Worm (Caenorhabditis elegans) whole organism, L1 larva: Measurements from ENCODE around the gene Y22D7AR.6.

ENCODE experiments used
- aly-2 ChIP-seq: fragments of 150-350 bp; optimal IDR thresholded peaks from 2 replicates; lab custom pipeline; 2014; ENCODE audit warnings: missing biosample characterization, missing genetic modification characterization
- blmp-1 ChIP-seq: fragments of 150-350 bp; optimal IDR thresholded peaks from 2 replicates; lab custom pipeline; 2014; ENCODE audit warnings: missing biosample characterization, missing genetic modification characterization
- ceh-63 ChIP-seq: fragments of 200-800 bp; sonication (Bioruptor generic); optimal IDR thresholded peaks from 2 replicates; lab custom pipeline; 2018; ENCODE audit warnings: mild to moderate bottlenecking, missing genetic modification characterization, missing compliant biosample characterization
- ceh-90 ChIP-seq: sonication (generic microtip); optimal IDR thresholded peaks from 2 replicates; lab custom pipeline; 2016; ENCODE audit warnings: missing genetic modification characterization, missing compliant biosample characterization
- dpl-1 ChIP-seq, 3 experiments: fragments of 150-350 bp in 2 of 3; sonication (generic microtip) in 1 of 3; optimal IDR thresholded peaks; 2 replicates each; lab custom pipeline; 2014 to 2017; ENCODE audit warnings: missing biosample characterization in 3 of 3, missing genetic modification characterization in 3 of 3, missing genetic modification reagents in 3 of 3
- efl-1 ChIP-seq, 4 experiments: fragments of 150-350 bp; optimal IDR thresholded peaks in 3 of 4; peaks in 1 of 4; 1 replicate in 1 of 4; 2 replicates in 3 of 4; lab custom pipeline; 2014; ENCODE audit warnings: missing biosample characterization in 2 of 4, missing genetic modification characterization in 2 of 4, missing genetic modification reagents in 2 of 4
- ets-5 ChIP-seq: fragments of 200-800 bp; sonication (Bioruptor generic); IDR thresholded peaks from 2 replicates; pipeline ENCODE4 v1.3.6; 2022; ENCODE audit warnings: missing genetic modification characterization, missing compliant biosample characterization
- fkh-4 ChIP-seq: sonication (generic microtip); optimal IDR thresholded peaks from 2 replicates; lab custom pipeline; 2016; ENCODE audit warnings: missing compliant biosample characterization, missing genetic modification characterization, borderline replicate concordance
- grh-1 ChIP-seq: fragments of 200-800 bp; sonication (Bioruptor generic); IDR thresholded peaks from 2 replicates; pipeline ENCODE4 v1.3.6; 2022; ENCODE audit warnings: missing genetic modification reagents, missing genetic modification characterization, missing compliant biosample characterization
- hlh-17 ChIP-seq: fragments of 200-800 bp; sonication (Bioruptor generic); optimal IDR thresholded peaks from 2 replicates; lab custom pipeline; 2018; ENCODE audit warnings: missing genetic modification characterization, mild to moderate bottlenecking, missing compliant biosample characterization, moderate library complexity, borderline replicate concordance
- hpl-2 ChIP-seq: fragments of 150-350 bp; optimal IDR thresholded peaks from 2 replicates; lab custom pipeline; 2014; ENCODE audit warnings: missing biosample characterization, missing genetic modification reagents, missing genetic modification characterization
- irx-1 ChIP-seq: sonication (generic microtip); optimal IDR thresholded peaks from 2 replicates; lab custom pipeline; 2016; ENCODE audit warnings: missing genetic modification characterization, missing compliant biosample characterization
- isw-1 ChIP-seq: fragments of 200-800 bp; sonication (Bioruptor generic); IDR thresholded peaks from 2 replicates; pipeline ENCODE4 v1.3.6; 2022; ENCODE audit warnings: missing genetic modification characterization, missing compliant biosample characterization
- jun-1 ChIP-seq: fragments of 150-350 bp; optimal IDR thresholded peaks from 2 replicates; lab custom pipeline; 2014; ENCODE audit warnings: missing biosample characterization, missing genetic modification reagents, missing genetic modification characterization
- lin-39 ChIP-seq: fragments of 150-350 bp; optimal IDR thresholded peaks from 2 replicates; lab custom pipeline; 2014; ENCODE audit warnings: missing biosample characterization, missing genetic modification reagents, missing genetic modification characterization
- lir-3 ChIP-seq: sonication (generic microtip); optimal IDR thresholded peaks from 2 replicates; lab custom pipeline; 2016; ENCODE audit warnings: mild to moderate bottlenecking, missing genetic modification characterization, moderate library complexity, missing compliant biosample characterization; ENCODE audit not compliant: poor library complexity
- mab-9 ChIP-seq: fragments of 200-800 bp; sonication (Bioruptor generic); IDR thresholded peaks from 2 replicates; pipeline ENCODE4 v1.3.6; 2022; ENCODE audit warnings: missing genetic modification reagents, missing genetic modification characterization, missing compliant biosample characterization
- mdl-1 ChIP-seq, 2 experiments: fragments of 150-350 bp; optimal IDR thresholded peaks; 2 replicates each; lab custom pipeline; 2014 to 2017; ENCODE audit warnings: missing biosample characterization in 2 of 2, missing genetic modification characterization in 2 of 2, inconsistent platforms in 1 of 2
- mef-2 ChIP-seq: fragments of 150-350 bp; optimal IDR thresholded peaks from 2 replicates; lab custom pipeline; 2014; ENCODE audit warnings: missing biosample characterization, missing genetic modification characterization
- nhr-19 ChIP-seq: fragments of 200-800 bp; sonication (Bioruptor generic); conservative IDR thresholded peaks from 2 replicates; pipeline ENCODE4 v1.3.6; 2022; ENCODE audit warnings: missing genetic modification characterization, missing compliant biosample characterization
- nhr-237 ChIP-seq: fragments of 150-350 bp; optimal IDR thresholded peaks from 2 replicates; lab custom pipeline; 2014; ENCODE audit warnings: missing biosample characterization, missing genetic modification characterization
- nhr-47 ChIP-seq: sonication (generic microtip); optimal IDR thresholded peaks from 2 replicates; lab custom pipeline; 2016; ENCODE audit warnings: mild to moderate bottlenecking, missing genetic modification characterization, moderate library complexity, missing compliant biosample characterization
- nhr-71 ChIP-seq: sonication (generic microtip); optimal IDR thresholded peaks from 2 replicates; lab custom pipeline; 2016; ENCODE audit warnings: mild to moderate bottlenecking, missing genetic modification characterization, moderate library complexity, missing compliant biosample characterization
- nhr-85 ChIP-seq: sonication (generic microtip); peaks from one replicate; lab custom pipeline; 2016; ENCODE audit warnings: missing genetic modification characterization, inconsistent platforms, missing compliant biosample characterization
- pax-3 ChIP-seq: fragments of 200-800 bp; sonication (Bioruptor generic); optimal IDR thresholded peaks from 2 replicates; lab custom pipeline; 2018; ENCODE audit warnings: mild to moderate bottlenecking, missing genetic modification characterization, moderate library complexity, missing compliant biosample characterization
- rnt-1 ChIP-seq: sonication (generic microtip); optimal IDR thresholded peaks from 2 replicates; lab custom pipeline; 2016; ENCODE audit warnings: mild to moderate bottlenecking, missing genetic modification characterization, moderate library complexity, missing compliant biosample characterization
- snpc-4 ChIP-seq: fragments of 150-350 bp; optimal IDR thresholded peaks from 2 replicates; lab custom pipeline; 2014; ENCODE audit warnings: missing biosample characterization, missing genetic modification characterization
- swsn-7 ChIP-seq: sonication (generic microtip); optimal IDR thresholded peaks from 2 replicates; lab custom pipeline; 2016; ENCODE audit warnings: missing genetic modification characterization, missing compliant biosample characterization
- unc-62 ChIP-seq: fragments of 150-350 bp; optimal IDR thresholded peaks from 2 replicates; lab custom pipeline; 2014; ENCODE audit warnings: missing biosample characterization, missing genetic modification reagents, missing genetic modification characterization
- unc-98 ChIP-seq: fragments of 200-800 bp; sonication (Bioruptor generic); IDR thresholded peaks from 2 replicates; pipeline ENCODE4 v1.3.6; 2022; ENCODE audit warnings: missing genetic modification characterization, missing compliant biosample characterization
- vab-15 ChIP-seq: sonication (generic microtip); optimal IDR thresholded peaks from 2 replicates; lab custom pipeline; 2017; ENCODE audit warnings: missing genotype, mild to moderate bottlenecking, missing genetic modification characterization, missing compliant biosample characterization
- ztf-4 ChIP-seq: fragments of 150-350 bp; optimal IDR thresholded peaks from 2 replicates; lab custom pipeline; 2014; ENCODE audit warnings: missing biosample characterization, missing genetic modification characterization

Y22D7AR.6 gene

ce11 chrIII:1666893-1667292 is 9.6 kb downstream of the Y22D7AR.6 start:
- TF ChIP-seq dpl-1 (GFP tag; optimal IDR thresholded peaks at IDR 0.05; lab: Kevin White, UChicago) (no peak), grh-1 (0 out of 2 replicates have a peak, but pooled peaks have one; percentile 16), nhr-85 (peak; percentile 32)

DNA sequence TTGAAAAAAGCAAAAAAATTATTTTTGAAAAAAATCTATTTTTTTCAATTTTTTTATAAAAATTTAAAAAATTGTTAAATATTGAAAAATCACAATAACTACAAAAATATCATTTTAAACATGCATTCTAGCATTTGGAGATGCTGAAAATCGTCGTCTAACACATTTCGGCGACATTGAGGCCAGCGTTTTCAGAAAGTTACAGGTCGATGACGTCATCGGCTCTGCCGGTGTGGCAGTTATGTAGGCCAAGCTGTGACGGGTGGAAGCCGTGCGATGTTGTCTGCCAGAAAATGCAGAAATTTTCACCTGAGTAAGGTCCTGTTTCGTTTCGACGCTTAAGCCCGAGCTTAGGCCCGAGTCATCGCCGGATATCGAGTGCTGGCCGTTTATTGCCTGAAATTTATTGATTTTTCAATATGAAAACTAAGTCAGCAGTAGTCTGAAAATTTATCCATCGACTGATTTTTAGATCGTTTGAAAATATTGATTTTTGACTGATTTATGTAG is 10.7 kb downstream of the Y22D7AR.6 start, which contains the start of gene Y22D7AR.3:
Y22D7AR.3 (minus strand) TSS at position 51 of the 510 bp plus-strand sequence.
- TF ChIP-seq efl-1 (optimal IDR thresholded peaks at IDR 0.05; lab: Kevin White, UChicago): no peak
- TF ChIP-seq efl-1 (GFP tag; optimal IDR thresholded peaks at IDR 0.05 in 1 of 2; lab: Kevin White, UChicago): peak in 1 of 2 experiments; percentile 72
- TF ChIP-seq snpc-4 (tag; lab: Kevin White, UChicago): no peak

DNA sequence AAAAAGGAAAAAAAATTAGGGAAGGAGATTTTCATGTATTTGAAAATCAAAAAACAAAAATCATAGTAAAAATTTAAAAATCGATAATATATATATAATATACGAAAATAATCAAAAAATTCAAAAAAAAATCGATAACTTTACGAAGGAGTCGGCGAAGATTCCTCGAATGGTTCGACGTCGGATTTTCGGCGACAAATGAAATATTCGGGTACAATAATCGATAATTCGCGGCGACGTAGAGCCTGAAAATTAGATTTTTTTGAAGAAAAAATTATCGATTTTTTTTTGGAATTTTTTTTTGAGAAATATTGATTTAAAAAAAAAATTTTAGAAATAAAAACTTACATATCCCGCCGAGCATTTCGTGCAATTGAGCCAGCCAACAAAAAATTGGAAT is 11.1 kb downstream of the Y22D7AR.6 start:
- TF ChIP-seq aly-2 (tag; lab: Kevin White, UChicago) (no peak), hpl-2 (GFP tag; lab: Kevin White, UChicago) (no peak), mab-9 (GFP tag; lab: Robert Waterston, UW) (no peak), unc-98 (GFP tag; lab: Robert Waterston, UW) (no peak), ets-5 (GFP tag; lab: Robert Waterston, UW) (no peak), swsn-7 (tag; lab: Kevin White, UChicago) (no peak), nhr-19 (GFP tag; lab: Robert Waterston, UW) (no peak), snpc-4 (tag; lab: Kevin White, UChicago) (no peak), rnt-1 (tag; lab: Kevin White, UChicago) (no peak), hlh-17 (no peak), lin-39 (tag; lab: Kevin White, UChicago) (no peak), jun-1 (tag; lab: Kevin White, UChicago) (no peak), ceh-90 (tag; lab: Kevin White, UChicago) (no peak), isw-1 (no peak), nhr-47 (tag; lab: Kevin White, UChicago) (no peak), vab-15 (no peak)

DNA sequence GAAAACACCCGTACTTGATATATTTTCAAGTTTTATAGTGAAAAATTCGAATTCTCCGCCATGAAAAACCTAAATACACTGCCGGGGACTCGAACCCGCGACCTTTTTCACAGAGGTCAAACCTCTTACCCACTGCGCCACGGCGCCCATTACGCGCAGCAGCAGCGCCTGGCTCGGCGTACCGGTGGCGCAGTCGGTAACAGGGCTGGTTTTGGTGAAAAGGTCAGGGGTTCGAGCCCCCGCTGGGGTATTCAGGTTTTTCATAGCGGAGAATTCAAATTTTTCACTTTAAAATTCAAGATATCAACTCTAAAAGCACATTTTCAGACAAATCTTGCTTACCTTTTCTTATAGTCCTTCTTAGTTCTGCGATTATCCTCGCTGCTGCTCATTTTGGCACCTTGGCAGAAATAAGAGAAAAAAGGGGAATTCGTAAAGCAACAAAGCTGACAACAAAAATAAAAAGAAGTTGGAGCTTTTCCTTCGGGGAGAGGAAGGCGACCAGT is 11.7 kb downstream of the Y22D7AR.6 start, which contains the start of gene Y22D7AL.16:
Y22D7AL.16 (minus strand) TSS at position 456 of the 506 bp plus-strand sequence.
- TF ChIP-seq dpl-1 (GFP tag; optimal IDR thresholded peaks at IDR 0.05; lab: Kevin White, UChicago) (no peak), unc-62 (GFP tag; lab: Kevin White, UChicago) (no peak), nhr-237 (tag; lab: Kevin White, UChicago) (no peak), hpl-2 (GFP tag; lab: Kevin White, UChicago) (no peak), mdl-1 (tag; optimal IDR thresholded peaks at IDR 0.05; lab: Kevin White, UChicago) (no peak), lin-39 (tag; lab: Kevin White, UChicago) (no peak), grh-1 (no peak), blmp-1 (tag; lab: Kevin White, UChicago) (no peak), mab-9 (GFP tag; lab: Robert Waterston, UW) (no peak), irx-1 (no peak), nhr-19 (GFP tag; lab: Robert Waterston, UW) (no peak), fkh-4 (tag; lab: Kevin White, UChicago) (no peak), nhr-71 (tag; lab: Kevin White, UChicago) (no peak), ztf-4 (tag; lab: Kevin White, UChicago) (no peak), jun-1 (tag; lab: Kevin White, UChicago) (no peak), lir-3 (tag; lab: Kevin White, UChicago) (no peak), pax-3 (tag; lab: Kevin White, UChicago) (no peak), efl-1 (optimal IDR thresholded peaks at IDR 0.05; lab: Kevin White, UChicago) (no peak), efl-1 (GFP tag; optimal IDR thresholded peaks at IDR 0.05 in 1 of 2; lab: Kevin White, UChicago) (no peak), ceh-63 (GFP tag; lab: Kevin White, UChicago) (no peak), mef-2 (no peak)
